Worm (Caenorhabditis elegans) whole organism, L1 larva: ENCODE measurements around the gene nfyc-1.

Experiments used
- C04F5.9 ChIP-seq: sonication (generic microtip); optimal IDR thresholded peaks from 2 replicates; lab custom pipeline; 2016; ENCODE audit warnings: missing genetic modification characterization, missing compliant biosample characterization
- F16B12.6 ChIP-seq: fragments of 150-350 bp; optimal IDR thresholded peaks from 2 replicates; lab custom pipeline; 2014; ENCODE audit warnings: missing biosample characterization, missing genetic modification characterization
- Y116A8C.19 ChIP-seq: sonication (generic microtip); optimal IDR thresholded peaks from 2 replicates; lab custom pipeline; 2016; ENCODE audit warnings: missing compliant biosample characterization, missing genetic modification characterization, borderline replicate concordance
- aha-1 ChIP-seq: fragments of 150-350 bp; optimal IDR thresholded peaks from 2 replicates; lab custom pipeline; 2014; ENCODE audit warnings: missing biosample characterization, missing genetic modification characterization
- ama-1 ChIP-seq: fragments of 150-350 bp; optimal IDR thresholded peaks from 2 replicates; lab custom pipeline; 2014
- blmp-1 ChIP-seq: fragments of 150-350 bp; optimal IDR thresholded peaks from 2 replicates; lab custom pipeline; 2014; ENCODE audit warnings: missing biosample characterization, missing genetic modification characterization
- ceh-63 ChIP-seq: fragments of 200-800 bp; sonication (Bioruptor generic); optimal IDR thresholded peaks from 2 replicates; lab custom pipeline; 2018; ENCODE audit warnings: mild to moderate bottlenecking, missing genetic modification characterization, missing compliant biosample characterization
- ceh-82 ChIP-seq, 3 experiments: fragments of 150-350 bp in 1 of 3; sonication (generic microtip) in 2 of 3; optimal IDR thresholded peaks; 2 replicates each; lab custom pipeline; 2014 to 2017; ENCODE audit warnings: missing biosample characterization in 3 of 3, missing genetic modification characterization in 3 of 3
- ceh-88 ChIP-seq: fragments of 200-800 bp; sonication (Bioruptor generic); IDR thresholded peaks from 2 replicates; pipeline ENCODE4 v1.3.6; 2022; ENCODE audit warnings: missing genetic modification characterization, missing compliant biosample characterization
- ceh-90 ChIP-seq: sonication (generic microtip); optimal IDR thresholded peaks from 2 replicates; lab custom pipeline; 2016; ENCODE audit warnings: missing genetic modification characterization, missing compliant biosample characterization
- ces-1 ChIP-seq: fragments of 150-350 bp; optimal IDR thresholded peaks from 2 replicates; lab custom pipeline; 2014; ENCODE audit warnings: missing biosample characterization, missing genetic modification reagents, missing genetic modification characterization
- dpl-1 ChIP-seq, 3 experiments: fragments of 150-350 bp in 2 of 3; sonication (generic microtip) in 1 of 3; optimal IDR thresholded peaks; 2 replicates each; lab custom pipeline; 2014 to 2017; ENCODE audit warnings: missing biosample characterization in 3 of 3, missing genetic modification characterization in 3 of 3, missing genetic modification reagents in 3 of 3
- dsc-1 ChIP-seq: sonication (generic microtip); optimal IDR thresholded peaks from 2 replicates; lab custom pipeline; 2016; ENCODE audit warnings: mild to moderate bottlenecking, missing genetic modification characterization, missing compliant biosample characterization
- efl-1 ChIP-seq, 4 experiments: fragments of 150-350 bp; optimal IDR thresholded peaks in 3 of 4; peaks in 1 of 4; 1 replicate in 1 of 4; 2 replicates in 3 of 4; lab custom pipeline; 2014; ENCODE audit warnings: missing biosample characterization in 2 of 4, missing genetic modification characterization in 2 of 4, missing genetic modification reagents in 2 of 4
- efl-3 ChIP-seq: fragments of 200-800 bp; sonication (Bioruptor generic); optimal IDR thresholded peaks from 2 replicates; lab custom pipeline; 2018; ENCODE audit warnings: mild to moderate bottlenecking, missing genetic modification characterization, missing compliant biosample characterization
- egl-13 ChIP-seq: sonication (generic microtip); optimal IDR thresholded peaks from 2 replicates; lab custom pipeline; 2016; ENCODE audit warnings: missing genotype, missing genetic modification reagents, missing genetic modification characterization, missing compliant biosample characterization
- elt-2 ChIP-seq: sonication (generic microtip); optimal IDR thresholded peaks from 2 replicates; lab custom pipeline; 2016; ENCODE audit warnings: missing genetic modification characterization, mild to moderate bottlenecking, inconsistent platforms, missing compliant biosample characterization, missing genetic modification reagents
- ets-5 ChIP-seq: fragments of 200-800 bp; sonication (Bioruptor generic); IDR thresholded peaks from 2 replicates; pipeline ENCODE4 v1.3.6; 2022; ENCODE audit warnings: missing genetic modification characterization, missing compliant biosample characterization
- fkh-10 ChIP-seq: sonication (generic microtip); optimal IDR thresholded peaks from 2 replicates; lab custom pipeline; 2017; ENCODE audit warnings: missing biosample characterization, missing genetic modification reagents, missing genetic modification characterization
- fkh-4 ChIP-seq: sonication (generic microtip); optimal IDR thresholded peaks from 2 replicates; lab custom pipeline; 2016; ENCODE audit warnings: missing compliant biosample characterization, missing genetic modification characterization, borderline replicate concordance
- fkh-8 ChIP-seq: sonication (generic microtip); optimal IDR thresholded peaks from 2 replicates; lab custom pipeline; 2016; ENCODE audit warnings: mild to moderate bottlenecking, missing genetic modification characterization, missing compliant biosample characterization
- fos-1 ChIP-seq: fragments of 150-350 bp; optimal IDR thresholded peaks from 2 replicates; lab custom pipeline; 2014; ENCODE audit warnings: missing biosample characterization, missing genetic modification characterization
- irx-1 ChIP-seq: sonication (generic microtip); optimal IDR thresholded peaks from 2 replicates; lab custom pipeline; 2016; ENCODE audit warnings: missing genetic modification characterization, missing compliant biosample characterization
- isw-1 ChIP-seq: fragments of 200-800 bp; sonication (Bioruptor generic); IDR thresholded peaks from 2 replicates; pipeline ENCODE4 v1.3.6; 2022; ENCODE audit warnings: missing genetic modification characterization, missing compliant biosample characterization
- jun-1 ChIP-seq: fragments of 150-350 bp; optimal IDR thresholded peaks from 2 replicates; lab custom pipeline; 2014; ENCODE audit warnings: missing biosample characterization, missing genetic modification reagents, missing genetic modification characterization
- lin-14 ChIP-seq: fragments of 200-800 bp; sonication (Bioruptor generic); optimal IDR thresholded peaks from 2 replicates; lab custom pipeline; 2018; ENCODE audit warnings: mild to moderate bottlenecking, missing genetic modification characterization, moderate library complexity, missing compliant biosample characterization
- lin-35 ChIP-seq, 2 experiments: fragments of 150-350 bp; optimal IDR thresholded peaks; 2 replicates each; lab custom pipeline; 2014; ENCODE audit warnings: missing biosample characterization in 2 of 2, missing genetic modification characterization in 2 of 2, missing genetic modification reagents in 2 of 2
- lir-3 ChIP-seq: sonication (generic microtip); optimal IDR thresholded peaks from 2 replicates; lab custom pipeline; 2016; ENCODE audit warnings: mild to moderate bottlenecking, missing genetic modification characterization, moderate library complexity, missing compliant biosample characterization; ENCODE audit not compliant: poor library complexity
- mab-9 ChIP-seq: fragments of 200-800 bp; sonication (Bioruptor generic); IDR thresholded peaks from 2 replicates; pipeline ENCODE4 v1.3.6; 2022; ENCODE audit warnings: missing genetic modification reagents, missing genetic modification characterization, missing compliant biosample characterization
- mdl-1 ChIP-seq, 2 experiments: fragments of 150-350 bp; optimal IDR thresholded peaks; 2 replicates each; lab custom pipeline; 2014 to 2017; ENCODE audit warnings: missing biosample characterization in 2 of 2, missing genetic modification characterization in 2 of 2, inconsistent platforms in 1 of 2
- mef-2 ChIP-seq: fragments of 150-350 bp; optimal IDR thresholded peaks from 2 replicates; lab custom pipeline; 2014; ENCODE audit warnings: missing biosample characterization, missing genetic modification characterization
- nhr-20 ChIP-seq: sonication (generic microtip); optimal IDR thresholded peaks from 2 replicates; lab custom pipeline; 2016; ENCODE audit warnings: mild to moderate bottlenecking, missing genetic modification characterization, missing compliant biosample characterization
- nhr-47 ChIP-seq: sonication (generic microtip); optimal IDR thresholded peaks from 2 replicates; lab custom pipeline; 2016; ENCODE audit warnings: mild to moderate bottlenecking, missing genetic modification characterization, moderate library complexity, missing compliant biosample characterization
- nhr-76 ChIP-seq: sonication (generic microtip); optimal IDR thresholded peaks from 2 replicates; lab custom pipeline; 2017; ENCODE audit warnings: missing biosample characterization, missing genetic modification characterization
- nhr-77 ChIP-seq: fragments of 150-350 bp; optimal IDR thresholded peaks from 2 replicates; lab custom pipeline; 2014; ENCODE audit warnings: missing biosample characterization, missing genetic modification characterization
- nhr-84 ChIP-seq: sonication (generic microtip); optimal IDR thresholded peaks from 2 replicates; lab custom pipeline; 2017; ENCODE audit warnings: missing biosample characterization, missing genetic modification characterization
- nhr-85 ChIP-seq: sonication (generic microtip); peaks from one replicate; lab custom pipeline; 2016; ENCODE audit warnings: missing genetic modification characterization, inconsistent platforms, missing compliant biosample characterization
- pag-3 ChIP-seq: sonication (generic microtip); optimal IDR thresholded peaks from 2 replicates; lab custom pipeline; 2017; ENCODE audit warnings: missing genetic modification characterization, mild to moderate bottlenecking, missing compliant biosample characterization, antibody characterized with exemption, borderline replicate concordance; ENCODE audit not compliant: insufficient read depth
- pqm-1 ChIP-seq: sonication (generic microtip); optimal IDR thresholded peaks from 3 replicates; lab custom pipeline; 2017; ENCODE audit warnings: missing biosample characterization, missing genetic modification characterization
- snpc-4 ChIP-seq: fragments of 150-350 bp; optimal IDR thresholded peaks from 2 replicates; lab custom pipeline; 2014; ENCODE audit warnings: missing biosample characterization, missing genetic modification characterization
- snu-23 ChIP-seq: sonication (generic microtip); optimal IDR thresholded peaks from 2 replicates; lab custom pipeline; 2016; ENCODE audit warnings: missing genetic modification characterization, missing compliant biosample characterization
- sox-4 ChIP-seq: sonication (generic microtip); optimal IDR thresholded peaks from 2 replicates; lab custom pipeline; 2016; ENCODE audit warnings: missing genetic modification characterization, missing compliant biosample characterization
- swsn-7 ChIP-seq: sonication (generic microtip); optimal IDR thresholded peaks from 2 replicates; lab custom pipeline; 2016; ENCODE audit warnings: missing genetic modification characterization, missing compliant biosample characterization
- tlp-1 ChIP-seq: fragments of 150-350 bp; optimal IDR thresholded peaks from 2 replicates; lab custom pipeline; 2014; ENCODE audit warnings: missing biosample characterization, missing genetic modification characterization
- unc-130 ChIP-seq: fragments of 150-350 bp; optimal IDR thresholded peaks from 2 replicates; lab custom pipeline; 2017; ENCODE audit warnings: missing biosample characterization, missing genetic modification characterization, inconsistent platforms
- unc-30 ChIP-seq: sonication (generic microtip); optimal IDR thresholded peaks from 2 replicates; lab custom pipeline; 2017; ENCODE audit warnings: missing biosample characterization, missing genetic modification characterization
- unc-98 ChIP-seq: fragments of 200-800 bp; sonication (Bioruptor generic); IDR thresholded peaks from 2 replicates; pipeline ENCODE4 v1.3.6; 2022; ENCODE audit warnings: missing genetic modification characterization, missing compliant biosample characterization
- vab-15 ChIP-seq: sonication (generic microtip); optimal IDR thresholded peaks from 2 replicates; lab custom pipeline; 2017; ENCODE audit warnings: missing genotype, mild to moderate bottlenecking, missing genetic modification characterization, missing compliant biosample characterization
- xbp-1 ChIP-seq: sonication (generic microtip); optimal IDR thresholded peaks from 2 replicates; lab custom pipeline; 2016; ENCODE audit warnings: missing genetic modification characterization, missing compliant biosample characterization
- zag-1 ChIP-seq: fragments of 150-350 bp; optimal IDR thresholded peaks from 2 replicates; lab custom pipeline; 2014; ENCODE audit warnings: missing biosample characterization, missing genetic modification characterization
- ztf-4 ChIP-seq: fragments of 150-350 bp; optimal IDR thresholded peaks from 2 replicates; lab custom pipeline; 2014; ENCODE audit warnings: missing biosample characterization, missing genetic modification characterization

The nfyc-1 gene

ce11 chrII:24559-24998 lies 19.1 kb upstream of the nfyc-1 start, which contains the start of gene enee-1 (continued):
- TF ChIP-seq ces-1 (GFP tag; lab: Kevin White, UChicago) (no peak), fos-1 (tag; lab: Kevin White, UChicago) (peak; percentile 80), aha-1 (tag; lab: Kevin White, UChicago) (peak; percentile 61), unc-130 (peak; percentile 76), snu-23 (GFP tag; lab: Kevin White, UChicago) (peak; percentile 91), pqm-1 (tag; lab: Kevin White, UChicago) (no peak), elt-2 (peak; percentile 45), dpl-1 (GFP tag; optimal IDR thresholded peaks at IDR 0.05; lab: Kevin White, UChicago) (peak; percentile 95 to 99 (median 98)), blmp-1 (tag; lab: Kevin White, UChicago) (peak; percentile 76), mef-2 (no peak), nhr-47 (tag; lab: Kevin White, UChicago) (peak; percentile 93), unc-98 (no peak), ceh-90 (no peak), lir-3 (peak; percentile 38), ama-1 (lab: Kevin White, UChicago) (peak; percentile 94), ceh-88 (GFP tag; lab: Robert Waterston, UW) (peak; percentile 72), Y116A8C.19 (no peak), ceh-82 (tag; optimal IDR thresholded peaks at IDR 0.05; lab: Kevin White, UChicago) (peak; percentile 89 to 93 (median 92)), vab-15 (tag; lab: Kevin White, UChicago) (no peak), efl-3 (GFP tag; lab: Kevin White, UChicago) (no peak), irx-1 (peak; percentile 82), swsn-7 (tag; lab: Kevin White, UChicago) (peak; percentile 86), jun-1 (tag; lab: Kevin White, UChicago) (peak; percentile 86), ceh-63 (GFP tag; lab: Kevin White, UChicago) (no peak), lin-14 (GFP tag; lab: Kevin White, UChicago) (peak; percentile 78), nhr-20 (tag; lab: Kevin White, UChicago) (peak; percentile 81), F16B12.6 (peak; percentile 68), ztf-4 (peak; percentile 89), snpc-4 (peak; percentile 61), efl-1 (optimal IDR thresholded peaks at IDR 0.05; lab: Kevin White, UChicago) (peak; percentile 85 to 96), efl-1 (GFP tag; optimal IDR thresholded peaks at IDR 0.05 in 1 of 2; lab: Kevin White, UChicago) (peak; percentile 98 to 100), unc-30 (tag; lab: Kevin White, UChicago) (no peak), mab-9 (GFP tag; lab: Robert Waterston, UW) (peak; percentile 56)

ce11 chrII:28283-28682 lies 15.4 kb upstream of the nfyc-1 start, which contains the start of gene F23F1.4:
Gene F23F1.4, minus strand, starts transcription at chrII:28423.
- TF ChIP-seq nhr-85 (tag; lab: Kevin White, UChicago) = peak; percentile 82
- TF ChIP-seq sox-4 (tag; lab: Kevin White, UChicago) = no peak
- no peak for TF ChIP-seq C04F5.9 (tag; lab: Kevin White, UChicago)
- TF ChIP-seq fkh-10 (GFP tag; lab: Kevin White, UChicago) = no peak
- TF ChIP-seq pag-3 (tag; lab: Kevin White, UChicago) = no peak
- TF ChIP-seq xbp-1 (tag; lab: Kevin White, UChicago) = no peak
- TF ChIP-seq nhr-76 = no peak
- TF ChIP-seq isw-1 (GFP tag; lab: Robert Waterston, UW) = no peak
- TF ChIP-seq elt-2 = no peak
- no peak for TF ChIP-seq mdl-1 (tag; optimal IDR thresholded peaks at IDR 0.05; lab: Kevin White, UChicago)
- no peak for TF ChIP-seq nhr-84 (tag; lab: Kevin White, UChicago)
- TF ChIP-seq unc-98 = no peak
- TF ChIP-seq fkh-4 (tag; lab: Kevin White, UChicago) = no peak
- TF ChIP-seq swsn-7 (tag; lab: Kevin White, UChicago) = no peak
- no peak for TF ChIP-seq fkh-8 (tag; lab: Kevin White, UChicago)
- TF ChIP-seq lin-35 (GFP tag; optimal IDR thresholded peaks at IDR 0.05; lab: Kevin White, UChicago) = no peak
- peak; percentile 34 for TF ChIP-seq snu-23 (GFP tag; lab: Kevin White, UChicago)
- no peak for TF ChIP-seq unc-130
- no peak for TF ChIP-seq jun-1 (tag; lab: Kevin White, UChicago)
- TF ChIP-seq vab-15 (tag; lab: Kevin White, UChicago) = no peak
- TF ChIP-seq zag-1 (tag; lab: Kevin White, UChicago) = no peak
- no peak for TF ChIP-seq snpc-4
- TF ChIP-seq nhr-77 (tag; lab: Kevin White, UChicago) = no peak
- TF ChIP-seq dsc-1 (tag; lab: Kevin White, UChicago) = no peak
- TF ChIP-seq tlp-1 (tag; lab: Kevin White, UChicago) = no peak
- no peak for TF ChIP-seq unc-30 (tag; lab: Kevin White, UChicago)
- no peak for TF ChIP-seq egl-13 (tag; lab: Kevin White, UChicago)
- no peak for TF ChIP-seq efl-1 (optimal IDR thresholded peaks at IDR 0.05; lab: Kevin White, UChicago)
- TF ChIP-seq efl-1 (GFP tag; optimal IDR thresholded peaks at IDR 0.05 in 1 of 2; lab: Kevin White, UChicago) = peak in 1 of 2 experiments; percentile 69
- no peak for TF ChIP-seq pqm-1 (tag; lab: Kevin White, UChicago)
- peak; percentile 25 for TF ChIP-seq lin-14 (GFP tag; lab: Kevin White, UChicago)
- no peak for TF ChIP-seq nhr-47 (tag; lab: Kevin White, UChicago)
- TF ChIP-seq ets-5 (GFP tag; lab: Robert Waterston, UW) = no peak
